Fruit fly (Drosophila melanogaster) whole organism, embryonic: ENCODE data around the gene CG9616.

Experiments used
- ATbp ChIP-seq: fragments of 200-800 bp; sonication (Bioruptor generic); optimal IDR thresholded peaks from 2 replicates; lab custom pipeline; 2017; ENCODE audit warnings: missing biosample characterization, mild to moderate bottlenecking, missing genetic modification characterization, missing genetic modification reagents
- CG11456 ChIP-seq: fragments of 200-800 bp; sonication (Bioruptor generic); IDR thresholded peaks from 3 replicates; pipeline ENCODE4 v1.3.6; 2022; ENCODE audit warnings: missing biosample characterization, missing genetic modification characterization
- CG11695 ChIP-seq: fragments of 200-800 bp; sonication (Bioruptor generic); IDR thresholded peaks from 3 replicates; pipeline ENCODE4 v1.3.6; 2022; ENCODE audit warnings: missing biosample characterization, missing genetic modification characterization
- CG11696 ChIP-seq: fragments of 200-800 bp; sonication (Bioruptor generic); IDR thresholded peaks from 2 replicates; pipeline ENCODE4 v1.3.6; 2022; ENCODE audit warnings: missing biosample characterization, missing genetic modification characterization
- CG12391 ChIP-seq: fragments of 200-800 bp; sonication (Bioruptor generic); optimal IDR thresholded peaks from 3 replicates; lab custom pipeline; 2018; ENCODE audit warnings: missing biosample characterization, mild to moderate bottlenecking, missing genetic modification characterization, moderate library complexity
- CG14014 ChIP-seq: fragments of 200-800 bp; sonication (Bioruptor generic); IDR thresholded peaks from 2 replicates; pipeline ENCODE4 v1.3.6; 2022; ENCODE audit warnings: missing biosample characterization, missing genetic modification characterization
- CG15073 ChIP-seq: fragments of 200-800 bp; sonication (Bioruptor generic); optimal IDR thresholded peaks from 2 replicates; lab custom pipeline; 2016; ENCODE audit warnings: missing biosample characterization, missing genetic modification characterization
- CG16815 ChIP-seq: fragments of 200-800 bp; sonication (Bioruptor generic); optimal IDR thresholded peaks from 3 replicates; lab custom pipeline; 2017; ENCODE audit warnings: missing biosample characterization, mild to moderate bottlenecking, missing genetic modification characterization
- CG17328 ChIP-seq: fragments of 200-800 bp; sonication (Bioruptor generic); IDR thresholded peaks from 2 replicates; pipeline ENCODE4 v1.3.6; 2022; ENCODE audit warnings: missing biosample characterization, missing genetic modification characterization
- CG17568 ChIP-seq: fragments of 200-800 bp; sonication (Bioruptor generic); optimal IDR thresholded peaks from 2 replicates; lab custom pipeline; 2018; ENCODE audit warnings: missing biosample characterization, mild to moderate bottlenecking, missing genetic modification characterization, moderate library complexity
- CG17802 ChIP-seq: fragments of 200-800 bp; sonication (Bioruptor generic); optimal IDR thresholded peaks from 2 replicates; lab custom pipeline; 2018; ENCODE audit warnings: missing biosample characterization, mild to moderate bottlenecking, missing genetic modification characterization, moderate library complexity
- CG3163 ChIP-seq: fragments of 200-800 bp; sonication (Bioruptor generic); optimal IDR thresholded peaks from 3 replicates; lab custom pipeline; 2016; ENCODE audit warnings: missing biosample characterization, missing genetic modification characterization
- CG5245 ChIP-seq: fragments of 200-800 bp; sonication (Bioruptor generic); optimal IDR thresholded peaks from 3 replicates; lab custom pipeline; 2016; ENCODE audit warnings: missing biosample characterization, missing genetic modification characterization
- CG6791 ChIP-seq: fragments of 200-800 bp; sonication (Bioruptor generic); IDR thresholded peaks from 3 replicates; pipeline ENCODE4 v1.3.6; 2022; ENCODE audit warnings: missing biosample characterization, missing genetic modification characterization; ENCODE audit not compliant: partially characterized antibody
- CG7839 ChIP-seq: fragments of 200-800 bp; sonication (Bioruptor generic); optimal IDR thresholded peaks from 3 replicates; lab custom pipeline; 2018; ENCODE audit warnings: missing biosample characterization, mild to moderate bottlenecking, missing genetic modification characterization, moderate library complexity
- CG7963 ChIP-seq: fragments of 200-800 bp; sonication (Bioruptor generic); IDR thresholded peaks from 3 replicates; pipeline ENCODE4 v1.3.6; 2022; ENCODE audit warnings: missing biosample characterization, missing genetic modification characterization; ENCODE audit not compliant: partially characterized antibody
- CG9437 ChIP-seq: fragments of 200-800 bp; sonication (Bioruptor generic); optimal IDR thresholded peaks from 2 replicates; lab custom pipeline; 2018; ENCODE audit warnings: missing biosample characterization, mild to moderate bottlenecking, missing genetic modification characterization
- CG9797 ChIP-seq: fragments of 200-800 bp; sonication (Bioruptor generic); optimal IDR thresholded peaks from 3 replicates; lab custom pipeline; 2018; ENCODE audit warnings: missing biosample characterization, mild to moderate bottlenecking, missing genetic modification characterization
- Dbx ChIP-seq: fragments of 200-800 bp; sonication (Bioruptor generic); IDR thresholded peaks from 3 replicates; pipeline ENCODE4 v1.3.6; 2022; ENCODE audit warnings: missing biosample characterization, missing genetic modification characterization
- Dip3 ChIP-seq: fragments of 200-800 bp; sonication (Bioruptor generic); optimal IDR thresholded peaks from 3 replicates; lab custom pipeline; 2016; ENCODE audit warnings: missing biosample characterization, missing genetic modification characterization
- E2f1 ChIP-seq: fragments of 200-800 bp; sonication (Bioruptor generic); IDR thresholded peaks from 2 replicates; pipeline ENCODE4 v1.3.6; 2022; ENCODE audit warnings: missing biosample characterization, missing genetic modification characterization
- Fer1 ChIP-seq: fragments of 200-800 bp; sonication (Bioruptor generic); optimal IDR thresholded peaks from 2 replicates; lab custom pipeline; 2017; ENCODE audit warnings: missing biosample characterization, mild to moderate bottlenecking, missing genetic modification characterization
- HLHmδ ChIP-seq: fragments of 200-800 bp; sonication (Bioruptor generic); optimal IDR thresholded peaks from 2 replicates; lab custom pipeline; 2018; ENCODE audit warnings: missing biosample characterization, mild to moderate bottlenecking, missing genetic modification characterization, moderate library complexity
- Hmx ChIP-seq: fragments of 200-800 bp; sonication (Bioruptor generic); optimal IDR thresholded peaks from 2 replicates; lab custom pipeline; 2016; ENCODE audit warnings: missing biosample characterization, missing genetic modification characterization
- Med ChIP-seq: fragments of 200-800 bp; sonication (Bioruptor generic); peaks from one replicate; lab custom pipeline; 2016; ENCODE audit warnings: missing biosample characterization, missing genetic modification characterization, mild to moderate bottlenecking, inconsistent platforms, moderate library complexity
- Mes4 ChIP-seq: fragments of 200-800 bp; sonication (Bioruptor generic); optimal IDR thresholded peaks from 2 replicates; lab custom pipeline; 2016; ENCODE audit warnings: missing biosample characterization, missing genetic modification characterization
- Optix ChIP-seq: fragments of 200-800 bp; sonication (Bioruptor generic); IDR thresholded peaks from 3 replicates; pipeline ENCODE4 v1.3.6; 2022; ENCODE audit warnings: missing biosample characterization, missing genetic modification characterization
- Rfx ChIP-seq: fragments of 200-800 bp; sonication (Bioruptor generic); IDR thresholded peaks from 2 replicates; pipeline ENCODE4 v1.3.6; 2022; ENCODE audit warnings: missing biosample characterization, missing genetic modification characterization
- Rx ChIP-seq: fragments of 200-800 bp; sonication (Bioruptor generic); IDR thresholded peaks from 2 replicates; pipeline ENCODE4 v1.3.6; 2022; ENCODE audit warnings: missing biosample characterization, missing genetic modification characterization
- Ssrp ChIP-seq: fragments of 200-800 bp; sonication (Bioruptor generic); optimal IDR thresholded peaks from 2 replicates; lab custom pipeline; 2018; ENCODE audit warnings: missing biosample characterization, mild to moderate bottlenecking, missing genetic modification characterization, moderate library complexity
- Trl ChIP-seq, 3 experiments: fragments of >200 bp in 2 of 3; fragments of 200-800 bp in 1 of 3; sonication (Bioruptor generic) in 1 of 3; optimal IDR thresholded peaks; 2 replicates in 1 of 3; 3 replicates in 2 of 3; lab custom pipeline; 2016 to 2017; ENCODE audit warnings: missing biosample characterization in 1 of 3, missing genetic modification characterization in 1 of 3
- Usf ChIP-seq: fragments of 200-800 bp; sonication (Bioruptor generic); optimal IDR thresholded peaks from 2 replicates; lab custom pipeline; 2017; ENCODE audit warnings: missing genotype, missing biosample characterization, missing genetic modification characterization
- Xrp1 ChIP-seq: fragments of 200-800 bp; sonication (Bioruptor generic); IDR thresholded peaks from 2 replicates; pipeline ENCODE4 v1.3.6; 2022; ENCODE audit warnings: missing biosample characterization, missing genetic modification characterization
- bab2 ChIP-seq: fragments of 200-800 bp; sonication (Bioruptor generic); optimal IDR thresholded peaks from 2 replicates; lab custom pipeline; 2016; ENCODE audit warnings: missing biosample characterization, missing genetic modification characterization
- bbx ChIP-seq: fragments of 200-800 bp; sonication (Bioruptor generic); IDR thresholded peaks from 2 replicates; pipeline ENCODE4 v1.3.6; 2022; ENCODE audit warnings: missing biosample characterization, missing genetic modification characterization; ENCODE audit not compliant: partially characterized antibody
- crp ChIP-seq, 2 experiments: fragments of 200-800 bp; sonication (Bioruptor generic); optimal IDR thresholded peaks; 2 replicates in 1 of 2; 3 replicates in 1 of 2; lab custom pipeline; 2017; ENCODE audit warnings: missing biosample characterization in 2 of 2, missing genetic modification characterization in 2 of 2, mild to moderate bottlenecking in 1 of 2, moderate library complexity in 1 of 2
- dimm ChIP-seq: fragments of 200-800 bp; sonication (Bioruptor generic); IDR thresholded peaks from 2 replicates; pipeline ENCODE4 v1.3.6; 2022; ENCODE audit warnings: missing biosample characterization, missing genetic modification characterization
- ewg ChIP-seq: fragments of 200-800 bp; sonication (Bioruptor generic); optimal IDR thresholded peaks from 3 replicates; lab custom pipeline; 2017; ENCODE audit warnings: mild to moderate bottlenecking, missing biosample characterization, missing genetic modification reagents, missing genetic modification characterization
- gro ChIP-seq: fragments of 200-800 bp; sonication (Bioruptor generic); optimal IDR thresholded peaks from 2 replicates; lab custom pipeline; 2016; ENCODE audit warnings: missing biosample characterization, missing genetic modification characterization
- jing ChIP-seq: fragments of 200-800 bp; sonication (Bioruptor generic); optimal IDR thresholded peaks from 2 replicates; lab custom pipeline; 2018; ENCODE audit warnings: missing biosample characterization, mild to moderate bottlenecking, missing genetic modification characterization
- lab ChIP-seq: fragments of 200-800 bp; sonication (Bioruptor generic); optimal IDR thresholded peaks from 3 replicates; lab custom pipeline; 2017; ENCODE audit warnings: missing biosample characterization, missing genetic modification characterization, mild to moderate bottlenecking, moderate library complexity, missing genetic modification reagents
- mirr ChIP-seq: fragments of 200-800 bp; sonication (Bioruptor generic); optimal IDR thresholded peaks from 3 replicates; lab custom pipeline; 2018; ENCODE audit warnings: missing biosample characterization, mild to moderate bottlenecking, missing genetic modification characterization
- pzg ChIP-seq: fragments of 200-800 bp; sonication (Bioruptor generic); optimal IDR thresholded peaks from 3 replicates; lab custom pipeline; 2018; ENCODE audit warnings: missing biosample characterization, mild to moderate bottlenecking, missing genetic modification characterization, moderate library complexity
- ro ChIP-seq: fragments of 200-800 bp; sonication (Bioruptor generic); IDR thresholded peaks from 2 replicates; pipeline ENCODE4 v1.3.6; 2022; ENCODE audit warnings: missing biosample characterization, missing genetic modification characterization
- ssp ChIP-seq: fragments of 200-800 bp; sonication (Bioruptor generic); IDR thresholded peaks from 2 replicates; pipeline ENCODE4 v1.3.6; 2022; ENCODE audit warnings: missing biosample characterization, missing genetic modification characterization
- ttk ChIP-seq: fragments of 200-800 bp; sonication (Bioruptor generic); IDR thresholded peaks from 2 replicates; pipeline ENCODE4 v2.1.2; 2022; ENCODE audit warnings: missing biosample characterization, missing genetic modification characterization
- tup ChIP-seq: fragments of 200-800 bp; sonication (Bioruptor generic); optimal IDR thresholded peaks from 2 replicates; lab custom pipeline; 2016; ENCODE audit warnings: missing biosample characterization, mild to moderate bottlenecking, missing genetic modification characterization, moderate library complexity
- vvl ChIP-seq: fragments of 200-800 bp; sonication (Bioruptor generic); IDR thresholded peaks from 2 replicates; pipeline ENCODE4 v1.3.6; 2022; ENCODE audit warnings: missing biosample characterization, missing genetic modification characterization
- zen ChIP-seq: fragments of 200-800 bp; sonication (Bioruptor generic); optimal IDR thresholded peaks from 3 replicates; lab custom pipeline; 2018; ENCODE audit warnings: missing biosample characterization, mild to moderate bottlenecking, missing genetic modification characterization, moderate library complexity

Gene CG9616

dm6 chr3R:14286320-14287190 lies 41.3 kb upstream of the CG9616 start, which contains the start of gene trx (continued):
- TF ChIP-seq ATbp (no peak), gro (GFP tag; lab: Kevin White, UChicago) (peak; percentile 65), dimm (no peak), ssp (GFP tag; lab: Robert Waterston, UW) (no peak), CG6791 (no peak), mirr (GFP tag; lab: Kevin White, UChicago) (no peak), tup (GFP tag; lab: Kevin White, UChicago) (no peak), CG9437 (no peak), Rx (GFP tag; lab: Robert Waterston, UW) (no peak), Mes4 (GFP tag; lab: Kevin White, UChicago) (no peak), Hmx (GFP tag; lab: Kevin White, UChicago) (no peak), ttk (GFP tag; lab: Robert Waterston, UW) (no peak), CG12391 (peak; percentile 2), ewg (GFP tag; lab: Kevin White, UChicago) (peak; percentile 59), CG5245 (GFP tag; lab: Kevin White, UChicago) (no peak), pzg (GFP tag; lab: Kevin White, UChicago) (peak; percentile 99), CG16815 (no peak), crp (GFP tag; optimal IDR thresholded peaks at IDR 0.05; lab: Kevin White, UChicago) (no peak), Rfx (no peak), CG15073 (no peak), E2f1 (GFP tag; lab: Robert Waterston, UW) (no peak), jing (no peak), CG17328 (GFP tag; lab: Robert Waterston, UW) (no peak), vvl (no peak), Optix (GFP tag; lab: Robert Waterston, UW) (no peak), ro (GFP tag; lab: Robert Waterston, UW) (no peak), Ssrp (no peak), Usf (GFP tag; lab: Kevin White, UChicago) (no peak), Xrp1 (GFP tag; lab: Robert Waterston, UW) (no peak), HLHmδ (no peak), CG7963 (GFP tag; lab: Robert Waterston, UW) (no peak), CG11695 (GFP tag; lab: Robert Waterston, UW) (no peak), CG17568 (GFP tag; lab: Kevin White, UChicago) (peak; percentile 100), CG17802 (tag; lab: Kevin White, UChicago) (no peak), bab2 (GFP tag; lab: Kevin White, UChicago) (no peak), Trl (optimal IDR thresholded peaks at IDR 0.05; lab: Kevin White, UChicago) (peak; percentile 99), Trl (GFP tag; optimal IDR thresholded peaks at IDR 0.05; lab: Kevin White, UChicago) (peak; percentile 67), CG11696 (GFP tag; lab: Robert Waterston, UW) (no peak), Fer1 (peak; percentile 10), zen (tag; lab: Kevin White, UChicago) (peak; percentile 55), CG7839 (tag; lab: Kevin White, UChicago) (no peak), CG9797 (GFP tag; lab: Kevin White, UChicago) (peak; percentile 99), Dip3 (GFP tag; lab: Kevin White, UChicago) (no peak), CG3163 (GFP tag; lab: Kevin White, UChicago) (no peak), CG14014 (GFP tag; lab: Robert Waterston, UW) (no peak), bbx (GFP tag; lab: Robert Waterston, UW) (no peak), CG11456 (GFP tag; lab: Robert Waterston, UW) (no peak), lab (no peak), Med (GFP tag; lab: Kevin White, UChicago) (peak; percentile 84), Dbx (GFP tag; lab: Robert Waterston, UW) (no peak)
